Fruit fly (Drosophila melanogaster) whole organism, embryonic: Measurements from ENCODE around the gene CG43339.

ENCODE experiments used
- Awh ChIP-seq: fragments of 200-800 bp; sonication (Bioruptor generic); IDR thresholded peaks from 2 replicates; pipeline ENCODE4, ENCODE4 v1.3.6; 2022; ENCODE audit warnings: missing biosample characterization, missing genetic modification characterization
- B-H1 ChIP-seq: fragments of 200-800 bp; sonication (Bioruptor generic); IDR thresholded peaks from 3 replicates; pipeline ENCODE4 v1.3.6; 2022; ENCODE audit warnings: missing biosample characterization, missing genetic modification characterization
- BEAF-32 ChIP-seq: fragments of 200-800 bp; sonication (Bioruptor generic); optimal IDR thresholded peaks from 3 replicates; lab custom pipeline; 2017; ENCODE audit warnings: missing biosample characterization, missing genetic modification characterization, mild to moderate bottlenecking, moderate library complexity, missing genetic modification reagents
- CG10979 ChIP-seq: fragments of 200-800 bp; sonication (Bioruptor generic); optimal IDR thresholded peaks from 2 replicates; lab custom pipeline; 2018; ENCODE audit warnings: missing biosample characterization, mild to moderate bottlenecking, missing genetic modification characterization, moderate library complexity
- CG11093 ChIP-seq: fragments of 200-800 bp; sonication (Bioruptor generic); IDR thresholded peaks from 3 replicates; pipeline ENCODE4 v1.3.6; 2022; ENCODE audit warnings: missing biosample characterization, missing genetic modification characterization
- CG11398 ChIP-seq: fragments of 200-800 bp; sonication (Bioruptor generic); optimal IDR thresholded peaks from 2 replicates; lab custom pipeline; 2016; ENCODE audit warnings: missing biosample characterization, missing genetic modification characterization
- CG12391 ChIP-seq: fragments of 200-800 bp; sonication (Bioruptor generic); optimal IDR thresholded peaks from 3 replicates; lab custom pipeline; 2018; ENCODE audit warnings: missing biosample characterization, mild to moderate bottlenecking, missing genetic modification characterization, moderate library complexity
- CG13287 ChIP-seq: fragments of 200-800 bp; sonication (Bioruptor generic); IDR thresholded peaks from 2 replicates; pipeline ENCODE4 v1.3.6; 2022; ENCODE audit warnings: missing biosample characterization, missing genetic modification characterization; ENCODE audit not compliant: partially characterized antibody
- CG13775 ChIP-seq: fragments of 200-800 bp; sonication (Bioruptor generic); optimal IDR thresholded peaks from 3 replicates; lab custom pipeline; 2017; ENCODE audit warnings: missing biosample characterization, mild to moderate bottlenecking, missing genetic modification characterization
- CG14710 ChIP-seq: fragments of 200-800 bp; sonication (Bioruptor generic); optimal IDR thresholded peaks from 3 replicates; lab custom pipeline; 2019; ENCODE audit warnings: missing biosample characterization, mild to moderate bottlenecking, missing genetic modification characterization, moderate library complexity
- CG17385 ChIP-seq: fragments of 200-800 bp; sonication (Bioruptor generic); optimal IDR thresholded peaks from 3 replicates; lab custom pipeline; 2018; ENCODE audit warnings: missing biosample characterization, mild to moderate bottlenecking, missing genetic modification characterization
- CG17912 ChIP-seq: fragments of 200-800 bp; sonication (Bioruptor generic); optimal IDR thresholded peaks from 2 replicates; lab custom pipeline; 2018; ENCODE audit warnings: missing biosample characterization, mild to moderate bottlenecking, missing genetic modification characterization
- CG2889 ChIP-seq: fragments of 200-800 bp; sonication (Bioruptor generic); IDR thresholded peaks from 3 replicates; pipeline ENCODE4 v1.3.6; 2022; ENCODE audit warnings: missing biosample characterization, missing genetic modification characterization
- CG3995 ChIP-seq: fragments of 200-800 bp; sonication (Bioruptor generic); optimal IDR thresholded peaks from 3 replicates; lab custom pipeline; 2016; ENCODE audit warnings: missing biosample characterization, missing genetic modification characterization
- CG7963 ChIP-seq: fragments of 200-800 bp; sonication (Bioruptor generic); IDR thresholded peaks from 3 replicates; pipeline ENCODE4 v1.3.6; 2022; ENCODE audit warnings: missing biosample characterization, missing genetic modification characterization; ENCODE audit not compliant: partially characterized antibody
- CG8281 ChIP-seq: fragments of 200-800 bp; sonication (Bioruptor generic); optimal IDR thresholded peaks from 2 replicates; lab custom pipeline; 2018; ENCODE audit warnings: missing biosample characterization, mild to moderate bottlenecking, missing genetic modification characterization, moderate library complexity
- CG9932 ChIP-seq: fragments of 200-800 bp; sonication (Bioruptor generic); IDR thresholded peaks from 2 replicates; pipeline ENCODE4 v1.3.6; 2022; ENCODE audit warnings: missing biosample characterization, missing genetic modification characterization
- D19B ChIP-seq: fragments of 200-800 bp; sonication (Bioruptor generic); optimal IDR thresholded peaks from 2 replicates; lab custom pipeline; 2017; ENCODE audit warnings: missing biosample characterization, mild to moderate bottlenecking, missing genetic modification characterization
- Dp ChIP-seq: fragments of 200-800 bp; sonication (Bioruptor generic); optimal IDR thresholded peaks from 2 replicates; lab custom pipeline; 2018; ENCODE audit warnings: missing biosample characterization, mild to moderate bottlenecking, missing genetic modification characterization, moderate library complexity
- E2f1 ChIP-seq: fragments of 200-800 bp; sonication (Bioruptor generic); IDR thresholded peaks from 2 replicates; pipeline ENCODE4 v1.3.6; 2022; ENCODE audit warnings: missing biosample characterization, missing genetic modification characterization
- E2f2 ChIP-seq: fragments of 200-800 bp; sonication (Bioruptor generic); IDR thresholded peaks from 2 replicates; pipeline ENCODE4 v1.3.6; 2022; ENCODE audit warnings: missing biosample characterization, missing genetic modification characterization
- Ets97D ChIP-seq: fragments of 200-800 bp; sonication (Bioruptor generic); optimal IDR thresholded peaks from 3 replicates; lab custom pipeline; 2016; ENCODE audit warnings: missing biosample characterization, missing genetic modification characterization
- Fer1 ChIP-seq: fragments of 200-800 bp; sonication (Bioruptor generic); optimal IDR thresholded peaks from 2 replicates; lab custom pipeline; 2017; ENCODE audit warnings: missing biosample characterization, mild to moderate bottlenecking, missing genetic modification characterization
- HmgZ ChIP-seq: fragments of 200-800 bp; sonication (Bioruptor generic); optimal IDR thresholded peaks from 2 replicates; lab custom pipeline; 2018; ENCODE audit warnings: missing biosample characterization, mild to moderate bottlenecking, missing genetic modification characterization
- Lhr ChIP-seq: fragments of 200-800 bp; sonication (Bioruptor generic); optimal IDR thresholded peaks from 3 replicates; lab custom pipeline; 2017; ENCODE audit warnings: mild to moderate bottlenecking, missing biosample characterization, missing genetic modification reagents, missing genetic modification characterization
- MBD-R2 ChIP-seq: fragments of 200-800 bp; sonication (Bioruptor generic); IDR thresholded peaks from 2 replicates; pipeline ENCODE4 v1.3.6; 2022; ENCODE audit warnings: missing biosample characterization, missing genetic modification characterization
- MESR4 ChIP-seq: fragments of 200-800 bp; sonication (Bioruptor generic); optimal IDR thresholded peaks from 2 replicates; lab custom pipeline; 2018; ENCODE audit warnings: missing biosample characterization, mild to moderate bottlenecking, missing genetic modification characterization, moderate library complexity
- Med ChIP-seq: fragments of 200-800 bp; sonication (Bioruptor generic); peaks from one replicate; lab custom pipeline; 2016; ENCODE audit warnings: missing biosample characterization, missing genetic modification characterization, mild to moderate bottlenecking, inconsistent platforms, moderate library complexity
- Myb ChIP-seq: fragments of 200-800 bp; sonication (Bioruptor generic); optimal IDR thresholded peaks from 2 replicates; lab custom pipeline; 2016; ENCODE audit warnings: missing biosample characterization, missing genetic modification characterization
- Opbp ChIP-seq: fragments of 200-800 bp; sonication (Bioruptor generic); IDR thresholded peaks from 3 replicates; pipeline ENCODE4 v1.3.6; 2022; ENCODE audit warnings: missing biosample characterization, missing genetic modification characterization; ENCODE audit not compliant: partially characterized antibody
- Rfx ChIP-seq: fragments of 200-800 bp; sonication (Bioruptor generic); IDR thresholded peaks from 2 replicates; pipeline ENCODE4 v1.3.6; 2022; ENCODE audit warnings: missing biosample characterization, missing genetic modification characterization
- Sin3A ChIP-seq: fragments of >200 bp; optimal IDR thresholded peaks from 2 replicates; lab custom pipeline; 2018
- Xbp1 ChIP-seq: fragments of 200-800 bp; sonication (Bioruptor generic); optimal IDR thresholded peaks from 3 replicates; lab custom pipeline; 2016; ENCODE audit warnings: missing biosample characterization, mild to moderate bottlenecking, missing genetic modification characterization
- amos ChIP-seq: fragments of 200-800 bp; sonication (Bioruptor generic); IDR thresholded peaks from 2 replicates; pipeline ENCODE4 v1.3.6; 2022; ENCODE audit warnings: missing biosample characterization, missing genetic modification characterization; ENCODE audit not compliant: partially characterized antibody
- dm ChIP-seq: fragments of 200-800 bp; sonication (Bioruptor generic); optimal IDR thresholded peaks from 3 replicates; lab custom pipeline; 2016; ENCODE audit warnings: missing biosample characterization, missing genetic modification characterization
- exex ChIP-seq: fragments of 200-800 bp; sonication (Bioruptor generic); optimal IDR thresholded peaks from 4 replicates; lab custom pipeline; 2018; ENCODE audit warnings: missing biosample characterization, mild to moderate bottlenecking, missing genetic modification characterization, moderate library complexity
- gfzf ChIP-seq: fragments of 200-800 bp; sonication (Bioruptor generic); optimal IDR thresholded peaks from 2 replicates; lab custom pipeline; 2016; ENCODE audit warnings: missing biosample characterization, mild to moderate bottlenecking, missing genetic modification characterization, moderate library complexity
- grau ChIP-seq: fragments of 200-800 bp; optimal IDR thresholded peaks from 3 replicates; lab custom pipeline; 2019; ENCODE audit warnings: missing biosample characterization, mild to moderate bottlenecking, missing genetic modification characterization, moderate library complexity
- gsb ChIP-seq: fragments of 200-800 bp; sonication (Bioruptor generic); IDR thresholded peaks from 2 replicates; pipeline ENCODE4 v1.3.6; 2022; ENCODE audit warnings: missing biosample characterization, missing genetic modification characterization
- gt ChIP-seq: fragments of 200-800 bp; sonication (Bioruptor generic); IDR thresholded peaks from 2 replicates; pipeline ENCODE4 v1.3.6; 2022; ENCODE audit warnings: missing biosample characterization, missing genetic modification characterization
- jumu ChIP-seq: fragments of 200-800 bp; sonication (Bioruptor generic); optimal IDR thresholded peaks from 3 replicates; lab custom pipeline; 2016; ENCODE audit warnings: missing biosample characterization, missing genetic modification characterization
- lilli ChIP-seq: fragments of 200-800 bp; sonication (Bioruptor generic); optimal IDR thresholded peaks from 3 replicates; lab custom pipeline; 2016; ENCODE audit warnings: missing biosample characterization, missing genetic modification characterization
- luna ChIP-seq: fragments of 200-800 bp; sonication (Bioruptor generic); optimal IDR thresholded peaks from 2 replicates; lab custom pipeline; 2016; ENCODE audit warnings: missing biosample characterization, missing genetic modification characterization
- nmo ChIP-seq: fragments of 200-800 bp; sonication (Bioruptor generic); optimal IDR thresholded peaks from 2 replicates; lab custom pipeline; 2018; ENCODE audit warnings: missing biosample characterization, mild to moderate bottlenecking, missing genetic modification characterization, moderate library complexity
- phol ChIP-seq: fragments of 200-800 bp; sonication (Bioruptor generic); optimal IDR thresholded peaks from 3 replicates; lab custom pipeline; 2018; ENCODE audit warnings: missing biosample characterization, mild to moderate bottlenecking, missing genetic modification characterization, moderate library complexity
- prd ChIP-seq, 3 experiments: fragments of >200 bp in 2 of 3; fragments of 200-800 bp in 1 of 3; sonication (Bioruptor generic) in 1 of 3; optimal IDR thresholded peaks in 2 of 3; IDR thresholded peaks in 1 of 3; 2 replicates in 2 of 3; 3 replicates in 1 of 3; pipeline versions ENCODE4 v1.3.6 to Lab custom; 2017 to 2022; ENCODE audit warnings: missing biosample characterization in 1 of 3, missing genetic modification characterization in 1 of 3
- pzg ChIP-seq: fragments of 200-800 bp; sonication (Bioruptor generic); optimal IDR thresholded peaks from 3 replicates; lab custom pipeline; 2018; ENCODE audit warnings: missing biosample characterization, mild to moderate bottlenecking, missing genetic modification characterization, moderate library complexity
- sob ChIP-seq: fragments of 200-800 bp; sonication (Bioruptor generic); IDR thresholded peaks from 2 replicates; pipeline ENCODE4 v1.3.6; 2022; ENCODE audit warnings: missing biosample characterization, missing genetic modification characterization
- trem ChIP-seq: fragments of 200-800 bp; optimal IDR thresholded peaks from 3 replicates; lab custom pipeline; 2019; ENCODE audit warnings: missing biosample characterization, mild to moderate bottlenecking, missing genetic modification characterization, moderate library complexity

The CG43339 gene

dm6 chr2L:18687827-18688226, 14.7 kb upstream of the CG43339 start:
- TF ChIP-seq CG7963 (no peak), gsb (GFP tag; lab: Robert Waterston, UW) (no peak), Med (GFP tag; lab: Kevin White, UChicago) (peak; percentile 20), Opbp (0 out of 3 replicates have a peak, but pooled peaks have one; percentile 11), dm (GFP tag; lab: Kevin White, UChicago) (no peak), exex (no peak), CG17912 (no peak), prd (optimal IDR thresholded peaks at IDR 0.05; lab: Kevin White, UChicago) (no peak), prd (GFP tag; IDR thresholded peaks at IDR 0.05; lab: Robert Waterston, UW) (0 out of 3 replicates have a peak, but pooled peaks have one; percentile 5)

- TF ChIP-seq CG3995 (GFP tag; lab: Kevin White, UChicago) (peak; percentile 24), trem (peak; percentile 47), sob (GFP tag; lab: Robert Waterston, UW) (peak; percentile 42), CG10979 (tag; lab: Kevin White, UChicago) (no peak), Fer1 (peak; percentile 24), luna (GFP tag; lab: Kevin White, UChicago) (no peak), lilli (peak; percentile 18), CG11398 (no peak), CG8281 (no peak), HmgZ (tag; lab: Kevin White, UChicago) (peak; percentile 38), Awh (no peak), CG12391 (no peak), Xbp1 (no peak), Myb (peak; percentile 83), B-H1 (no peak), MESR4 (GFP tag; lab: Kevin White, UChicago) (peak; percentile 21), gt (GFP tag; lab: Robert Waterston, UW) (no peak), Ets97D (GFP tag; lab: Kevin White, UChicago) (peak; percentile 55), E2f1 (peak; percentile 23; the same call in 1 of the 2 replicates), amos (peak; percentile 32; the same call in 1 of the 2 replicates), CG9932 (GFP tag; lab: Robert Waterston, UW) (0 out of 2 replicates have a peak, but pooled peaks have one; percentile 8), Rfx (GFP tag; lab: Robert Waterston, UW) (0 out of 2 replicates have a peak, but pooled peaks have one; percentile 29), Med (GFP tag; lab: Kevin White, UChicago) (peak; percentile 55), Lhr (GFP tag; lab: Kevin White, UChicago) (peak; percentile 44), pzg (peak; percentile 78), CG13775 (GFP tag; lab: Kevin White, UChicago) (no peak), BEAF-32 (GFP tag; lab: Kevin White, UChicago) (peak; percentile 23), nmo (GFP tag; lab: Kevin White, UChicago) (peak; percentile 24), E2f2 (GFP tag; lab: Robert Waterston, UW) (peak; percentile 93), jumu (GFP tag; lab: Kevin White, UChicago) (no peak), gfzf (GFP tag; lab: Kevin White, UChicago) (peak; percentile 77), grau (tag; lab: Kevin White, UChicago) (no peak), CG2889 (GFP tag; lab: Robert Waterston, UW) (no peak), CG17385 (GFP tag; lab: Kevin White, UChicago) (peak; percentile 57), D19B (GFP tag; lab: Kevin White, UChicago) (no peak), Sin3A (lab: Kevin White, UChicago) (peak; percentile 7), phol (tag; lab: Kevin White, UChicago) (peak; percentile 26), Dp (GFP tag; lab: Kevin White, UChicago) (peak; percentile 91), MBD-R2 (GFP tag; lab: Robert Waterston, UW) (peak; percentile 82), CG11093 (GFP tag; lab: Robert Waterston, UW) (no peak), CG14710 (tag; lab: Kevin White, UChicago) (peak; percentile 28), CG13287 (GFP tag; lab: Robert Waterston, UW) (peak; percentile 52)
Measured at dm6 chr2L:18681903-18682302, 8.8 kb upstream of the CG43339 start, which contains the start of gene tos. Gene tos, minus strand, starts transcription at chr2L:18682075.
